Worm (Caenorhabditis elegans): ENCODE data around the gene C41C4.9.

DNA sequence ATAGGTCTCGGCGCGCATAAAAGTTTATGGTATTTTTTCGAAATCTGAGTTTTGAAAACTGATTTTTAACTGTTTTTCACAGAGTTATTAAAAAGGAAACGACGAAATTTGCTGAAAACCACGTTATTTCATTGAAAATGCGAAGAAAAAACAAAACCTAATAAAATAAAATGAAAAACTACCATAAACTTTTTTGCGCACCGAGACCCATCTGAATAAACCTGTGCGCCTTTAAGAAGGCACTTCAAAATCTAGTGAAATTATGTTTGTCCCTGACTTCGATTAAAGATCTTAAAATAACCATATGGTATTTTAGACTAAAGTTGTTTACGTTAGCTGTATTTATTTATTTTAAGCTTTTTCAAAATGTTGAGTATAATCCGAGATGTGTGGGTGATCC lies 20.3 kb downstream of the C41C4.9 start:
- TF ChIP-seq nhr-237 (tag; optimal IDR thresholded peaks at IDR 0.05): no peak
- TF ChIP-seq ztf-11 (tag; optimal IDR thresholded peaks at IDR 0.05): no peak
- TF ChIP-seq lin-11 (tag; optimal IDR thresholded peaks at IDR 0.05): no peak
- no peak for TF ChIP-seq skn-1 (tag; optimal IDR thresholded peaks at IDR 0.05)
- TF ChIP-seq unc-62 (GFP tag; optimal IDR thresholded peaks at IDR 0.05): no peak
- no peak for TF ChIP-seq lin-13 (GFP tag; optimal IDR thresholded peaks at IDR 0.05)
- TF ChIP-seq nhr-21 (tag; optimal IDR thresholded peaks at IDR 0.05): no peak
- no peak for TF ChIP-seq sma-3 (GFP tag; optimal IDR thresholded peaks at IDR 0.05)
- TF ChIP-seq mab-5 (tag; optimal IDR thresholded peaks at IDR 0.05): no peak
- TF ChIP-seq nhr-12 (tag; optimal IDR thresholded peaks at IDR 0.05): no peak
- TF ChIP-seq snpc-4 (tag; optimal IDR thresholded peaks at IDR 0.05): no peak

Measured in whole organism, L2 larva.